Worm (Caenorhabditis elegans) whole organism, L1 larva: ENCODE measurements around the gene alh-2.

Experiments used
- C04F5.9 ChIP-seq: sonication (generic microtip); optimal IDR thresholded peaks from 2 replicates; lab custom pipeline; 2016; ENCODE audit warnings: missing genetic modification characterization, missing compliant biosample characterization
- Y116A8C.19 ChIP-seq: sonication (generic microtip); optimal IDR thresholded peaks from 2 replicates; lab custom pipeline; 2016; ENCODE audit warnings: missing compliant biosample characterization, missing genetic modification characterization, borderline replicate concordance
- alr-1 ChIP-seq: fragments of 200-800 bp; sonication (Bioruptor generic); optimal IDR thresholded peaks from 2 replicates; lab custom pipeline; 2018; ENCODE audit warnings: borderline replicate concordance, mild to moderate bottlenecking, missing genetic modification characterization, missing compliant biosample characterization
- ama-1 ChIP-seq: fragments of 150-350 bp; optimal IDR thresholded peaks from 2 replicates; lab custom pipeline; 2014
- blmp-1 ChIP-seq: fragments of 150-350 bp; optimal IDR thresholded peaks from 2 replicates; lab custom pipeline; 2014; ENCODE audit warnings: missing biosample characterization, missing genetic modification characterization
- ceh-63 ChIP-seq: fragments of 200-800 bp; sonication (Bioruptor generic); optimal IDR thresholded peaks from 2 replicates; lab custom pipeline; 2018; ENCODE audit warnings: mild to moderate bottlenecking, missing genetic modification characterization, missing compliant biosample characterization
- ceh-8 ChIP-seq: fragments of 200-800 bp; sonication (Bioruptor generic); optimal IDR thresholded peaks from 2 replicates; lab custom pipeline; 2018; ENCODE audit warnings: mild to moderate bottlenecking, missing genetic modification characterization, moderate library complexity, missing compliant biosample characterization
- ceh-82 ChIP-seq, 3 experiments: fragments of 150-350 bp in 1 of 3; sonication (generic microtip) in 2 of 3; optimal IDR thresholded peaks; 2 replicates each; lab custom pipeline; 2014 to 2017; ENCODE audit warnings: missing biosample characterization in 3 of 3, missing genetic modification characterization in 3 of 3
- ceh-88 ChIP-seq: fragments of 200-800 bp; sonication (Bioruptor generic); IDR thresholded peaks from 2 replicates; pipeline ENCODE4 v1.3.6; 2022; ENCODE audit warnings: missing genetic modification characterization, missing compliant biosample characterization
- ceh-90 ChIP-seq: sonication (generic microtip); optimal IDR thresholded peaks from 2 replicates; lab custom pipeline; 2016; ENCODE audit warnings: missing genetic modification characterization, missing compliant biosample characterization
- dpl-1 ChIP-seq, 3 experiments: fragments of 150-350 bp in 2 of 3; sonication (generic microtip) in 1 of 3; optimal IDR thresholded peaks; 2 replicates each; lab custom pipeline; 2014 to 2017; ENCODE audit warnings: missing biosample characterization in 3 of 3, missing genetic modification characterization in 3 of 3, missing genetic modification reagents in 3 of 3
- efl-1 ChIP-seq, 4 experiments: fragments of 150-350 bp; optimal IDR thresholded peaks in 3 of 4; peaks in 1 of 4; 1 replicate in 1 of 4; 2 replicates in 3 of 4; lab custom pipeline; 2014; ENCODE audit warnings: missing biosample characterization in 2 of 4, missing genetic modification characterization in 2 of 4, missing genetic modification reagents in 2 of 4
- efl-3 ChIP-seq: fragments of 200-800 bp; sonication (Bioruptor generic); optimal IDR thresholded peaks from 2 replicates; lab custom pipeline; 2018; ENCODE audit warnings: mild to moderate bottlenecking, missing genetic modification characterization, missing compliant biosample characterization
- elt-2 ChIP-seq: sonication (generic microtip); optimal IDR thresholded peaks from 2 replicates; lab custom pipeline; 2016; ENCODE audit warnings: missing genetic modification characterization, mild to moderate bottlenecking, inconsistent platforms, missing compliant biosample characterization, missing genetic modification reagents
- fkh-4 ChIP-seq: sonication (generic microtip); optimal IDR thresholded peaks from 2 replicates; lab custom pipeline; 2016; ENCODE audit warnings: missing compliant biosample characterization, missing genetic modification characterization, borderline replicate concordance
- fkh-8 ChIP-seq: sonication (generic microtip); optimal IDR thresholded peaks from 2 replicates; lab custom pipeline; 2016; ENCODE audit warnings: mild to moderate bottlenecking, missing genetic modification characterization, missing compliant biosample characterization
- hpl-2 ChIP-seq: fragments of 150-350 bp; optimal IDR thresholded peaks from 2 replicates; lab custom pipeline; 2014; ENCODE audit warnings: missing biosample characterization, missing genetic modification reagents, missing genetic modification characterization
- irx-1 ChIP-seq: sonication (generic microtip); optimal IDR thresholded peaks from 2 replicates; lab custom pipeline; 2016; ENCODE audit warnings: missing genetic modification characterization, missing compliant biosample characterization
- isw-1 ChIP-seq: fragments of 200-800 bp; sonication (Bioruptor generic); IDR thresholded peaks from 2 replicates; pipeline ENCODE4 v1.3.6; 2022; ENCODE audit warnings: missing genetic modification characterization, missing compliant biosample characterization
- lin-13 ChIP-seq: fragments of 150-350 bp; optimal IDR thresholded peaks from 2 replicates; lab custom pipeline; 2014; ENCODE audit warnings: missing biosample characterization, missing genetic modification reagents, missing genetic modification characterization
- lin-35 ChIP-seq, 2 experiments: fragments of 150-350 bp; optimal IDR thresholded peaks; 2 replicates each; lab custom pipeline; 2014; ENCODE audit warnings: missing biosample characterization in 2 of 2, missing genetic modification characterization in 2 of 2, missing genetic modification reagents in 2 of 2
- lir-3 ChIP-seq: sonication (generic microtip); optimal IDR thresholded peaks from 2 replicates; lab custom pipeline; 2016; ENCODE audit warnings: mild to moderate bottlenecking, missing genetic modification characterization, moderate library complexity, missing compliant biosample characterization; ENCODE audit not compliant: poor library complexity
- mdl-1 ChIP-seq, 2 experiments: fragments of 150-350 bp; optimal IDR thresholded peaks; 2 replicates each; lab custom pipeline; 2014 to 2017; ENCODE audit warnings: missing biosample characterization in 2 of 2, missing genetic modification characterization in 2 of 2, inconsistent platforms in 1 of 2
- mef-2 ChIP-seq: fragments of 150-350 bp; optimal IDR thresholded peaks from 2 replicates; lab custom pipeline; 2014; ENCODE audit warnings: missing biosample characterization, missing genetic modification characterization
- mep-1 ChIP-seq: fragments of 150-350 bp; optimal IDR thresholded peaks from 2 replicates; lab custom pipeline; 2014; ENCODE audit warnings: missing biosample characterization, missing genetic modification characterization
- nhr-12 ChIP-seq: sonication (generic microtip); optimal IDR thresholded peaks from 2 replicates; lab custom pipeline; 2017; ENCODE audit warnings: missing biosample characterization, missing genetic modification characterization
- nhr-20 ChIP-seq: sonication (generic microtip); optimal IDR thresholded peaks from 2 replicates; lab custom pipeline; 2016; ENCODE audit warnings: mild to moderate bottlenecking, missing genetic modification characterization, missing compliant biosample characterization
- nhr-47 ChIP-seq: sonication (generic microtip); optimal IDR thresholded peaks from 2 replicates; lab custom pipeline; 2016; ENCODE audit warnings: mild to moderate bottlenecking, missing genetic modification characterization, moderate library complexity, missing compliant biosample characterization
- nhr-71 ChIP-seq: sonication (generic microtip); optimal IDR thresholded peaks from 2 replicates; lab custom pipeline; 2016; ENCODE audit warnings: mild to moderate bottlenecking, missing genetic modification characterization, moderate library complexity, missing compliant biosample characterization
- nhr-76 ChIP-seq: sonication (generic microtip); optimal IDR thresholded peaks from 2 replicates; lab custom pipeline; 2017; ENCODE audit warnings: missing biosample characterization, missing genetic modification characterization
- nhr-77 ChIP-seq: fragments of 150-350 bp; optimal IDR thresholded peaks from 2 replicates; lab custom pipeline; 2014; ENCODE audit warnings: missing biosample characterization, missing genetic modification characterization
- nhr-85 ChIP-seq: sonication (generic microtip); peaks from one replicate; lab custom pipeline; 2016; ENCODE audit warnings: missing genetic modification characterization, inconsistent platforms, missing compliant biosample characterization
- pqm-1 ChIP-seq: sonication (generic microtip); optimal IDR thresholded peaks from 3 replicates; lab custom pipeline; 2017; ENCODE audit warnings: missing biosample characterization, missing genetic modification characterization
- rnt-1 ChIP-seq: sonication (generic microtip); optimal IDR thresholded peaks from 2 replicates; lab custom pipeline; 2016; ENCODE audit warnings: mild to moderate bottlenecking, missing genetic modification characterization, moderate library complexity, missing compliant biosample characterization
- snpc-4 ChIP-seq: fragments of 150-350 bp; optimal IDR thresholded peaks from 2 replicates; lab custom pipeline; 2014; ENCODE audit warnings: missing biosample characterization, missing genetic modification characterization
- snu-23 ChIP-seq: sonication (generic microtip); optimal IDR thresholded peaks from 2 replicates; lab custom pipeline; 2016; ENCODE audit warnings: missing genetic modification characterization, missing compliant biosample characterization
- tlp-1 ChIP-seq: fragments of 150-350 bp; optimal IDR thresholded peaks from 2 replicates; lab custom pipeline; 2014; ENCODE audit warnings: missing biosample characterization, missing genetic modification characterization
- unc-30 ChIP-seq: sonication (generic microtip); optimal IDR thresholded peaks from 2 replicates; lab custom pipeline; 2017; ENCODE audit warnings: missing biosample characterization, missing genetic modification characterization
- unc-62 ChIP-seq: fragments of 150-350 bp; optimal IDR thresholded peaks from 2 replicates; lab custom pipeline; 2014; ENCODE audit warnings: missing biosample characterization, missing genetic modification reagents, missing genetic modification characterization
- unc-98 ChIP-seq: fragments of 200-800 bp; sonication (Bioruptor generic); IDR thresholded peaks from 2 replicates; pipeline ENCODE4 v1.3.6; 2022; ENCODE audit warnings: missing genetic modification characterization, missing compliant biosample characterization
- ztf-4 ChIP-seq: fragments of 150-350 bp; optimal IDR thresholded peaks from 2 replicates; lab custom pipeline; 2014; ENCODE audit warnings: missing biosample characterization, missing genetic modification characterization

Gene alh-2

DNA sequence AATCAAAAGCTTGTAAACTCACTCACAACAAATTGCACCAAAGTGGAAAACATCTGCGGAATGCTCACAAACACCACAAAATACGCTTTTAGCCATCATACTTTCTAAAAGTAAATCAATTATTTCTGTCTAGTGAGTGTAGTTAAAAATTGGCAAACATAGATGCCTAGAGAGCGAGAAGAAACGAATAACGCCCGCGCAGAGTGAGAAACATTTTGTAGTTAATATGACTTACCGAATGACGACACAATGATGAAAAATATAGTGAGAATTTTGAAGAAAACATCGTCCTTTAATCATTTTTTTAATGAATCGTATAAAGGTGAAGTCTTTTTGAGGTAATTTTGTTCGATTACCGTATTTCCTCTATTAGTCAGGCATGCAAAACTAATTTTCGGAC is 14.6 kb upstream of the alh-2 start, which contains the start of gene nhr-238:
Gene nhr-238 (minus strand): TSS at position 104 of the 400 bp plus-strand sequence.
- TF ChIP-seq nhr-77 (peak; percentile 96), unc-30 (no peak), mdl-1 (tag; optimal IDR thresholded peaks at IDR 0.05; lab: Kevin White, UChicago) (no peak), ceh-63 (GFP tag; lab: Kevin White, UChicago) (no peak), snu-23 (GFP tag; lab: Kevin White, UChicago) (peak; percentile 29), alr-1 (tag; lab: Kevin White, UChicago) (no peak), ceh-90 (tag; lab: Kevin White, UChicago) (no peak), irx-1 (tag; lab: Kevin White, UChicago) (no peak), lir-3 (tag; lab: Kevin White, UChicago) (no peak), fkh-8 (tag; lab: Kevin White, UChicago) (no peak), tlp-1 (tag; lab: Kevin White, UChicago) (no peak), blmp-1 (peak; percentile 18), fkh-4 (tag; lab: Kevin White, UChicago) (no peak), hpl-2 (GFP tag; lab: Kevin White, UChicago) (no peak), ztf-4 (tag; lab: Kevin White, UChicago) (no peak), isw-1 (GFP tag; lab: Robert Waterston, UW) (no peak), nhr-12 (tag; lab: Kevin White, UChicago) (no peak), ama-1 (no peak), ceh-88 (GFP tag; lab: Robert Waterston, UW) (no peak), lin-35 (GFP tag; optimal IDR thresholded peaks at IDR 0.05; lab: Kevin White, UChicago) (peak in 1 of 2 experiments; percentile 6), nhr-76 (tag; lab: Kevin White, UChicago) (no peak), ceh-8 (GFP tag; lab: Kevin White, UChicago) (no peak), lin-13 (GFP tag; lab: Kevin White, UChicago) (no peak), pqm-1 (tag; lab: Kevin White, UChicago) (no peak), mep-1 (tag; lab: Kevin White, UChicago) (no peak), dpl-1 (GFP tag; optimal IDR thresholded peaks at IDR 0.05; lab: Kevin White, UChicago) (no peak), nhr-47 (tag; lab: Kevin White, UChicago) (no peak), nhr-85 (tag; lab: Kevin White, UChicago) (peak; percentile 63), rnt-1 (tag; lab: Kevin White, UChicago) (no peak), elt-2 (no peak), nhr-71 (tag; lab: Kevin White, UChicago) (peak; percentile 31), nhr-20 (tag; lab: Kevin White, UChicago) (peak; percentile 54), efl-1 (optimal IDR thresholded peaks at IDR 0.05; lab: Kevin White, UChicago) (no peak), efl-1 (GFP tag; optimal IDR thresholded peaks at IDR 0.05 in 1 of 2; lab: Kevin White, UChicago) (no peak)

ce11 chrV:1631148-1631547 is 12.8 kb upstream of the alh-2 start, which contains the start of gene Y46H3D.8:
Gene Y46H3D.8 (minus strand): TSS chrV:1631248.
- TF ChIP-seq unc-98 (GFP tag; lab: Robert Waterston, UW) (no peak), C04F5.9 (tag; lab: Kevin White, UChicago) (no peak), snpc-4 (no peak), nhr-76 (tag; lab: Kevin White, UChicago) (no peak), ceh-82 (tag; optimal IDR thresholded peaks at IDR 0.05; lab: Kevin White, UChicago) (no peak), ceh-88 (GFP tag; lab: Robert Waterston, UW) (no peak), mef-2 (no peak), Y116A8C.19 (no peak), efl-3 (GFP tag; lab: Kevin White, UChicago) (no peak), unc-62 (GFP tag; lab: Kevin White, UChicago) (no peak), nhr-12 (tag; lab: Kevin White, UChicago) (no peak), snu-23 (GFP tag; lab: Kevin White, UChicago) (no peak)
- TF ChIP-seq, all 84 proteins: peak for 0
